Fruit fly (Drosophila melanogaster) whole organism, embryonic: ENCODE results near the gene CG14054.

Experiments used
- BEAF-32 ChIP-seq: fragments of 200-800 bp; sonication (Bioruptor generic); optimal IDR thresholded peaks from 3 replicates; lab custom pipeline; 2017; ENCODE audit warnings: missing biosample characterization, missing genetic modification characterization, mild to moderate bottlenecking, moderate library complexity, missing genetic modification reagents
- Blimp-1 ChIP-seq: fragments of 200-800 bp; sonication (Bioruptor generic); optimal IDR thresholded peaks from 3 replicates; lab custom pipeline; 2018; ENCODE audit warnings: missing biosample characterization, missing genetic modification characterization, mild to moderate bottlenecking, moderate library complexity, missing genetic modification reagents
- CG10321 ChIP-seq: fragments of 200-800 bp; sonication (Bioruptor generic); IDR thresholded peaks from 2 replicates; pipeline ENCODE4 v1.3.6; 2022; ENCODE audit warnings: missing biosample characterization, missing genetic modification characterization
- CG10366 ChIP-seq: fragments of 200-800 bp; sonication (Bioruptor generic); IDR thresholded peaks from 2 replicates; pipeline ENCODE4 v1.3.6; 2022; ENCODE audit warnings: missing biosample characterization, missing genetic modification characterization
- CG12104 ChIP-seq: fragments of 200-800 bp; sonication (Bioruptor generic); optimal IDR thresholded peaks from 3 replicates; lab custom pipeline; 2016; ENCODE audit warnings: missing biosample characterization, missing genetic modification characterization
- CG12391 ChIP-seq: fragments of 200-800 bp; sonication (Bioruptor generic); optimal IDR thresholded peaks from 3 replicates; lab custom pipeline; 2018; ENCODE audit warnings: missing biosample characterization, mild to moderate bottlenecking, missing genetic modification characterization, moderate library complexity
- CG14050 ChIP-seq: fragments of 200-800 bp; sonication (Bioruptor generic); IDR thresholded peaks from 3 replicates; pipeline ENCODE4 v1.3.6; 2022; ENCODE audit warnings: missing biosample characterization, missing genetic modification characterization
- CG1647 ChIP-seq: fragments of 200-800 bp; sonication (Bioruptor generic); optimal IDR thresholded peaks from 3 replicates; lab custom pipeline; 2016; ENCODE audit warnings: missing biosample characterization, missing genetic modification characterization
- CG16779 ChIP-seq: fragments of 200-800 bp; sonication (Bioruptor generic); IDR thresholded peaks from 2 replicates; pipeline ENCODE4 v1.3.6; 2022; ENCODE audit warnings: missing biosample characterization, missing genetic modification characterization
- CG17328 ChIP-seq: fragments of 200-800 bp; sonication (Bioruptor generic); IDR thresholded peaks from 2 replicates; pipeline ENCODE4 v1.3.6; 2022; ENCODE audit warnings: missing biosample characterization, missing genetic modification characterization
- CG17359 ChIP-seq: fragments of 200-800 bp; sonication (Bioruptor generic); optimal IDR thresholded peaks from 3 replicates; lab custom pipeline; 2018; ENCODE audit warnings: missing biosample characterization, mild to moderate bottlenecking, missing genetic modification characterization, moderate library complexity
- CG17829 ChIP-seq: fragments of 200-800 bp; optimal IDR thresholded peaks from 2 replicates; lab custom pipeline; 2019; ENCODE audit warnings: missing biosample characterization, mild to moderate bottlenecking, missing genetic modification characterization, moderate library complexity
- CG17912 ChIP-seq: fragments of 200-800 bp; sonication (Bioruptor generic); optimal IDR thresholded peaks from 2 replicates; lab custom pipeline; 2018; ENCODE audit warnings: missing biosample characterization, mild to moderate bottlenecking, missing genetic modification characterization
- CG2116 ChIP-seq: fragments of 200-800 bp; sonication (Bioruptor generic); optimal IDR thresholded peaks from 3 replicates; lab custom pipeline; 2018; ENCODE audit warnings: missing biosample characterization, mild to moderate bottlenecking, missing genetic modification characterization
- CG31224 ChIP-seq: fragments of 200-800 bp; sonication (Bioruptor generic); IDR thresholded peaks from 2 replicates; pipeline ENCODE4 v1.3.6; 2022; ENCODE audit warnings: missing biosample characterization, missing genetic modification characterization
- CG33213 ChIP-seq: fragments of 200-800 bp; sonication (Bioruptor generic); optimal IDR thresholded peaks from 3 replicates; lab custom pipeline; 2016; ENCODE audit warnings: missing biosample characterization, missing genetic modification characterization
- CG3838 ChIP-seq: fragments of 200-800 bp; sonication (Bioruptor generic); optimal IDR thresholded peaks from 3 replicates; lab custom pipeline; 2016; ENCODE audit warnings: missing biosample characterization, missing genetic modification characterization
- CG5953 ChIP-seq: fragments of 200-800 bp; sonication (Bioruptor generic); IDR thresholded peaks from 2 replicates; pipeline ENCODE4 v1.3.6; 2022; ENCODE audit warnings: missing biosample characterization, missing genetic modification characterization
- CG6254 ChIP-seq: fragments of 200-800 bp; sonication (Bioruptor generic); optimal IDR thresholded peaks from 3 replicates; lab custom pipeline; 2017; ENCODE audit warnings: mild to moderate bottlenecking, missing biosample characterization, missing genetic modification reagents, missing genetic modification characterization
- CG7556 ChIP-seq: fragments of 200-800 bp; sonication (Bioruptor generic); optimal IDR thresholded peaks from 2 replicates; lab custom pipeline; 2017; ENCODE audit warnings: missing biosample characterization, mild to moderate bottlenecking, missing genetic modification characterization
- CG7839 ChIP-seq: fragments of 200-800 bp; sonication (Bioruptor generic); optimal IDR thresholded peaks from 3 replicates; lab custom pipeline; 2018; ENCODE audit warnings: missing biosample characterization, mild to moderate bottlenecking, missing genetic modification characterization, moderate library complexity
- CG8478 ChIP-seq: fragments of >200 bp; optimal IDR thresholded peaks from 2 replicates; lab custom pipeline; 2018
- CHES-1-like ChIP-seq: fragments of 200-800 bp; sonication (Bioruptor generic); optimal IDR thresholded peaks from 2 replicates; lab custom pipeline; 2016; ENCODE audit warnings: missing biosample characterization, missing genetic modification characterization
- Dll ChIP-seq: fragments of 200-800 bp; sonication (Bioruptor generic); IDR thresholded peaks from 4 replicates; pipeline ENCODE4 v1.3.6; 2022; ENCODE audit warnings: missing biosample characterization, missing genetic modification characterization; ENCODE audit not compliant: partially characterized antibody
- Fer1 ChIP-seq: fragments of 200-800 bp; sonication (Bioruptor generic); optimal IDR thresholded peaks from 2 replicates; lab custom pipeline; 2017; ENCODE audit warnings: missing biosample characterization, mild to moderate bottlenecking, missing genetic modification characterization
- Hsf ChIP-seq: fragments of 200-800 bp; sonication (Bioruptor generic); optimal IDR thresholded peaks from 3 replicates; lab custom pipeline; 2016; ENCODE audit warnings: missing biosample characterization, missing genetic modification characterization
- Lhr ChIP-seq: fragments of 200-800 bp; sonication (Bioruptor generic); optimal IDR thresholded peaks from 3 replicates; lab custom pipeline; 2017; ENCODE audit warnings: mild to moderate bottlenecking, missing biosample characterization, missing genetic modification reagents, missing genetic modification characterization
- MBD-R2 ChIP-seq: fragments of 200-800 bp; sonication (Bioruptor generic); IDR thresholded peaks from 2 replicates; pipeline ENCODE4 v1.3.6; 2022; ENCODE audit warnings: missing biosample characterization, missing genetic modification characterization
- MESR4 ChIP-seq: fragments of 200-800 bp; sonication (Bioruptor generic); optimal IDR thresholded peaks from 2 replicates; lab custom pipeline; 2018; ENCODE audit warnings: missing biosample characterization, mild to moderate bottlenecking, missing genetic modification characterization, moderate library complexity
- Poxn ChIP-seq: fragments of 200-800 bp; sonication (Bioruptor generic); IDR thresholded peaks from 2 replicates; pipeline ENCODE4 v1.3.6; 2022; ENCODE audit warnings: missing biosample characterization, missing genetic modification characterization
- Sin3A ChIP-seq: fragments of >200 bp; optimal IDR thresholded peaks from 2 replicates; lab custom pipeline; 2018
- Sry-δ ChIP-seq: fragments of 200-800 bp; sonication (Bioruptor generic); optimal IDR thresholded peaks from 2 replicates; lab custom pipeline; 2016; ENCODE audit warnings: missing biosample characterization, missing genetic modification characterization
- YL-1 ChIP-seq: fragments of 200-800 bp; sonication (Bioruptor generic); optimal IDR thresholded peaks from 3 replicates; lab custom pipeline; 2017; ENCODE audit warnings: missing biosample characterization, mild to moderate bottlenecking, missing genetic modification characterization
- dysf ChIP-seq: fragments of 200-800 bp; sonication (Bioruptor generic); IDR thresholded peaks from 3 replicates; pipeline ENCODE4 v1.3.6; 2022; ENCODE audit warnings: missing biosample characterization, missing genetic modification characterization
- fd64A ChIP-seq: fragments of 200-800 bp; sonication (Bioruptor generic); optimal IDR thresholded peaks from 3 replicates; lab custom pipeline; 2018; ENCODE audit warnings: missing biosample characterization, mild to moderate bottlenecking, missing genetic modification characterization
- ftz-f1 ChIP-seq: fragments of 200-800 bp; sonication (Bioruptor generic); optimal IDR thresholded peaks from 2 replicates; lab custom pipeline; 2016; ENCODE audit warnings: missing biosample characterization, missing genetic modification characterization
- h ChIP-seq: fragments of >200 bp; optimal IDR thresholded peaks from 2 replicates; lab custom pipeline; 2017
- ham ChIP-seq: fragments of 200-800 bp; sonication (Bioruptor generic); IDR thresholded peaks from 2 replicates; pipeline ENCODE4 v1.3.6; 2022; ENCODE audit warnings: missing biosample characterization, missing genetic modification characterization
- hth ChIP-seq: fragments of >200 bp; optimal IDR thresholded peaks from 2 replicates; lab custom pipeline; 2017; ENCODE audit warnings: inconsistent platforms
- nom ChIP-seq: fragments of 200-800 bp; sonication (Bioruptor generic); optimal IDR thresholded peaks from 2 replicates; lab custom pipeline; 2017; ENCODE audit warnings: missing biosample characterization, missing genetic modification characterization, mild to moderate bottlenecking, moderate library complexity, missing genetic modification reagents
- otp ChIP-seq: fragments of 200-800 bp; sonication (Bioruptor generic); IDR thresholded peaks from 3 replicates; pipeline ENCODE4, ENCODE4 v1.3.6; 2022; ENCODE audit warnings: missing biosample characterization, missing genetic modification characterization
- pfk ChIP-seq: fragments of 200-800 bp; sonication (Bioruptor generic); optimal IDR thresholded peaks from 2 replicates; lab custom pipeline; 2018; ENCODE audit warnings: missing biosample characterization, mild to moderate bottlenecking, missing genetic modification characterization, moderate library complexity
- pita ChIP-seq: fragments of 200-800 bp; sonication (Bioruptor generic); optimal IDR thresholded peaks from 2 replicates; lab custom pipeline; 2017; ENCODE audit warnings: missing biosample characterization, mild to moderate bottlenecking, missing genetic modification characterization
- repo ChIP-seq: fragments of 200-800 bp; sonication (Bioruptor generic); optimal IDR thresholded peaks from 2 replicates; lab custom pipeline; 2016; ENCODE audit warnings: missing biosample characterization, missing genetic modification characterization
- row ChIP-seq: fragments of 200-800 bp; sonication (Bioruptor generic); IDR thresholded peaks from 3 replicates; pipeline ENCODE4 v1.3.6; 2022; ENCODE audit warnings: missing biosample characterization, missing genetic modification characterization
- sens-2 ChIP-seq: fragments of 200-800 bp; sonication (Bioruptor generic); IDR thresholded peaks from 2 replicates; pipeline ENCODE4 v1.3.6; 2022; ENCODE audit warnings: missing biosample characterization, missing genetic modification characterization
- sna ChIP-seq: fragments of 200-800 bp; sonication (Bioruptor generic); IDR thresholded peaks from 2 replicates; pipeline ENCODE4 v1.3.6; 2022; ENCODE audit warnings: missing biosample characterization, missing genetic modification characterization; ENCODE audit not compliant: partially characterized antibody
- sob ChIP-seq: fragments of 200-800 bp; sonication (Bioruptor generic); IDR thresholded peaks from 2 replicates; pipeline ENCODE4 v1.3.6; 2022; ENCODE audit warnings: missing biosample characterization, missing genetic modification characterization
- twi ChIP-seq: fragments of 200-800 bp; optimal IDR thresholded peaks from 2 replicates; lab custom pipeline; 2019; ENCODE audit warnings: missing biosample characterization, mild to moderate bottlenecking, missing genetic modification characterization, moderate library complexity
- usp ChIP-seq: fragments of >200 bp; optimal IDR thresholded peaks from 2 replicates; lab custom pipeline; 2017; ENCODE audit warnings: missing biosample characterization, missing genetic modification characterization
- vvl ChIP-seq: fragments of 200-800 bp; sonication (Bioruptor generic); IDR thresholded peaks from 2 replicates; pipeline ENCODE4 v1.3.6; 2022; ENCODE audit warnings: missing biosample characterization, missing genetic modification characterization
- zen ChIP-seq: fragments of 200-800 bp; sonication (Bioruptor generic); optimal IDR thresholded peaks from 3 replicates; lab custom pipeline; 2018; ENCODE audit warnings: missing biosample characterization, mild to moderate bottlenecking, missing genetic modification characterization, moderate library complexity
- zen2 ChIP-seq: fragments of 200-800 bp; sonication (Bioruptor generic); IDR thresholded peaks from 3 replicates; pipeline ENCODE4 v1.3.6; 2022; ENCODE audit warnings: missing biosample characterization, missing genetic modification characterization; ENCODE audit not compliant: partially characterized antibody

CG14054 gene

DNA sequence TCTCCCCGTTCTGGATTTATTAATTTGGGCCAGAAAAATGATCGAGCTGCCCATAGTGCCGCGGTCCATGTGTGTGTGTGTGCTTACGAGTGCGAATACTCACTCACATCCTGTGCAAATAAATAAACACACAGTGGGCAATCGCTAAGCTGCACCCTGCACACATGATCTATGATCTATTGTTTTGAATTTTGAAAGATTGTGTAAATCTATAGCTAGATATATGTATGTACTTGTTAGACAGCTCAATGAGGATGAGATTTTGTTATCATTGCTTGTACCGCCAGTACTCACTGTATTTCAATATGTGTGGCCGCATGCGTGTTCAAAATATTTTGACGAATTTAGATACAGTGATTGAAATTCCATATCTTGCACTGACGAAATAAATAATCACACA is 16.9 kb upstream of the CG14054 start (continued):
- TF ChIP-seq CG10321 (GFP tag; lab: Robert Waterston, UW) (peak; percentile 42; the same call in 1 of the 2 replicates), row (GFP tag; lab: Robert Waterston, UW) (peak; percentile 71), CG12104 (no peak), Lhr (GFP tag; lab: Kevin White, UChicago) (no peak), CG6254 (GFP tag; lab: Kevin White, UChicago) (no peak), zen (tag; lab: Kevin White, UChicago) (no peak), BEAF-32 (GFP tag; lab: Kevin White, UChicago) (no peak), pita (GFP tag; lab: Kevin White, UChicago) (no peak), sob (GFP tag; lab: Robert Waterston, UW) (peak; percentile 77), YL-1 (GFP tag; lab: Kevin White, UChicago) (no peak), ftz-f1 (GFP tag; lab: Kevin White, UChicago) (no peak), hth (lab: Kevin White, UChicago) (no peak), Hsf (GFP tag; lab: Kevin White, UChicago) (peak; percentile 50), nom (peak; percentile 56), h (lab: Kevin White, UChicago) (no peak), repo (GFP tag; lab: Kevin White, UChicago) (no peak), CG5953 (no peak), Blimp-1 (GFP tag; lab: Kevin White, UChicago) (no peak), usp (GFP tag; lab: Kevin White, UChicago) (no peak), CG1647 (GFP tag; lab: Kevin White, UChicago) (peak; percentile 25), CG14050 (GFP tag; lab: Robert Waterston, UW) (peak; percentile 28; the same call in 1 of the 3 replicates), CG2116 (GFP tag; lab: Kevin White, UChicago) (no peak), vvl (GFP tag; lab: Robert Waterston, UW) (peak; percentile 55), Dll (GFP tag; lab: Robert Waterston, UW) (no peak), CG7556 (no peak), sna (GFP tag; lab: Robert Waterston, UW) (no peak), pfk (GFP tag; lab: Kevin White, UChicago) (no peak), CG7839 (peak; percentile 66), CG17328 (0 out of 2 replicates have a peak, but pooled peaks have one; percentile 17), CHES-1-like (peak; percentile 22), CG10366 (peak; percentile 43), Sry-δ (GFP tag; lab: Kevin White, UChicago) (no peak), twi (tag; lab: Kevin White, UChicago) (no peak), fd64A (no peak), CG17829 (tag; lab: Kevin White, UChicago) (no peak), MESR4 (GFP tag; lab: Kevin White, UChicago) (no peak), ham (GFP tag; lab: Robert Waterston, UW) (no peak), Fer1 (peak; percentile 39), sens-2 (no peak), Poxn (GFP tag; lab: Robert Waterston, UW) (peak; percentile 53; the same call in 1 of the 2 replicates), Sin3A (lab: Kevin White, UChicago) (no peak), zen2 (no peak), CG8478 (no peak), otp (0 out of 3 replicates have a peak, but pooled peaks have one; percentile 32), MBD-R2 (GFP tag; lab: Robert Waterston, UW) (peak; percentile 46; the same call in 1 of the 2 replicates), dysf (GFP tag; lab: Robert Waterston, UW) (peak; percentile 75), CG33213 (GFP tag; lab: Kevin White, UChicago) (peak; percentile 7), CG12391 (peak; percentile 17), CG3838 (GFP tag; lab: Kevin White, UChicago) (no peak), CG31224 (peak; percentile 65), CG17359 (tag; lab: Kevin White, UChicago) (peak; percentile 21), CG16779 (GFP tag; lab: Robert Waterston, UW) (no peak), CG17912 (GFP tag; lab: Kevin White, UChicago) (no peak)
